Worm (Caenorhabditis elegans) whole organism, L1 larva: ENCODE data around the gene Y54F10BM.3.

ENCODE experiments used
- C04F5.9 ChIP-seq: sonication (generic microtip); optimal IDR thresholded peaks from 2 replicates; lab custom pipeline; 2016; ENCODE audit warnings: missing genetic modification characterization, missing compliant biosample characterization
- C16A3.4 ChIP-seq: fragments of 150-350 bp; optimal IDR thresholded peaks from 2 replicates; lab custom pipeline; 2014; ENCODE audit warnings: missing biosample characterization, missing genetic modification characterization
- C34B4.2 ChIP-seq: sonication (generic microtip); optimal IDR thresholded peaks from 2 replicates; lab custom pipeline; 2017; ENCODE audit warnings: mild to moderate bottlenecking, missing genetic modification characterization, missing compliant biosample characterization
- Y116A8C.19 ChIP-seq: sonication (generic microtip); optimal IDR thresholded peaks from 2 replicates; lab custom pipeline; 2016; ENCODE audit warnings: missing compliant biosample characterization, missing genetic modification characterization, borderline replicate concordance
- blmp-1 ChIP-seq: fragments of 150-350 bp; optimal IDR thresholded peaks from 2 replicates; lab custom pipeline; 2014; ENCODE audit warnings: missing biosample characterization, missing genetic modification characterization
- ceh-82 ChIP-seq, 3 experiments: fragments of 150-350 bp in 1 of 3; sonication (generic microtip) in 2 of 3; optimal IDR thresholded peaks; 2 replicates each; lab custom pipeline; 2014 to 2017; ENCODE audit warnings: missing biosample characterization in 3 of 3, missing genetic modification characterization in 3 of 3
- ceh-90 ChIP-seq: sonication (generic microtip); optimal IDR thresholded peaks from 2 replicates; lab custom pipeline; 2016; ENCODE audit warnings: missing genetic modification characterization, missing compliant biosample characterization
- ces-1 ChIP-seq: fragments of 150-350 bp; optimal IDR thresholded peaks from 2 replicates; lab custom pipeline; 2014; ENCODE audit warnings: missing biosample characterization, missing genetic modification reagents, missing genetic modification characterization
- dpl-1 ChIP-seq, 3 experiments: fragments of 150-350 bp in 2 of 3; sonication (generic microtip) in 1 of 3; optimal IDR thresholded peaks; 2 replicates each; lab custom pipeline; 2014 to 2017; ENCODE audit warnings: missing biosample characterization in 3 of 3, missing genetic modification characterization in 3 of 3, missing genetic modification reagents in 3 of 3
- dsc-1 ChIP-seq: sonication (generic microtip); optimal IDR thresholded peaks from 2 replicates; lab custom pipeline; 2016; ENCODE audit warnings: mild to moderate bottlenecking, missing genetic modification characterization, missing compliant biosample characterization
- efl-1 ChIP-seq, 4 experiments: fragments of 150-350 bp; optimal IDR thresholded peaks in 3 of 4; peaks in 1 of 4; 1 replicate in 1 of 4; 2 replicates in 3 of 4; lab custom pipeline; 2014; ENCODE audit warnings: missing biosample characterization in 2 of 4, missing genetic modification characterization in 2 of 4, missing genetic modification reagents in 2 of 4
- efl-3 ChIP-seq: fragments of 200-800 bp; sonication (Bioruptor generic); optimal IDR thresholded peaks from 2 replicates; lab custom pipeline; 2018; ENCODE audit warnings: mild to moderate bottlenecking, missing genetic modification characterization, missing compliant biosample characterization
- egl-27 ChIP-seq, 2 experiments: fragments of 150-350 bp in 1 of 2; sonication (generic microtip); optimal IDR thresholded peaks; 3 replicates each; lab custom pipeline; 2017 to 2018; ENCODE audit warnings: missing biosample characterization in 2 of 2, missing genetic modification characterization in 2 of 2, missing genetic modification reagents in 2 of 2
- elt-2 ChIP-seq: sonication (generic microtip); optimal IDR thresholded peaks from 2 replicates; lab custom pipeline; 2016; ENCODE audit warnings: missing genetic modification characterization, mild to moderate bottlenecking, inconsistent platforms, missing compliant biosample characterization, missing genetic modification reagents
- fkh-8 ChIP-seq: sonication (generic microtip); optimal IDR thresholded peaks from 2 replicates; lab custom pipeline; 2016; ENCODE audit warnings: mild to moderate bottlenecking, missing genetic modification characterization, missing compliant biosample characterization
- fos-1 ChIP-seq: fragments of 150-350 bp; optimal IDR thresholded peaks from 2 replicates; lab custom pipeline; 2014; ENCODE audit warnings: missing biosample characterization, missing genetic modification characterization
- grh-1 ChIP-seq: fragments of 200-800 bp; sonication (Bioruptor generic); IDR thresholded peaks from 2 replicates; pipeline ENCODE4 v1.3.6; 2022; ENCODE audit warnings: missing genetic modification reagents, missing genetic modification characterization, missing compliant biosample characterization
- hlh-4 ChIP-seq: sonication (generic microtip); optimal IDR thresholded peaks from 2 replicates; lab custom pipeline; 2016; ENCODE audit warnings: mild to moderate bottlenecking, missing genetic modification characterization, missing compliant biosample characterization
- irx-1 ChIP-seq: sonication (generic microtip); optimal IDR thresholded peaks from 2 replicates; lab custom pipeline; 2016; ENCODE audit warnings: missing genetic modification characterization, missing compliant biosample characterization
- jun-1 ChIP-seq: fragments of 150-350 bp; optimal IDR thresholded peaks from 2 replicates; lab custom pipeline; 2014; ENCODE audit warnings: missing biosample characterization, missing genetic modification reagents, missing genetic modification characterization
- lin-13 ChIP-seq: fragments of 150-350 bp; optimal IDR thresholded peaks from 2 replicates; lab custom pipeline; 2014; ENCODE audit warnings: missing biosample characterization, missing genetic modification reagents, missing genetic modification characterization
- lin-15B ChIP-seq: fragments of 150-350 bp; sonication (generic microtip); optimal IDR thresholded peaks from 3 replicates; lab custom pipeline; 2014; ENCODE audit warnings: missing biosample characterization, missing genetic modification characterization
- lir-3 ChIP-seq: sonication (generic microtip); optimal IDR thresholded peaks from 2 replicates; lab custom pipeline; 2016; ENCODE audit warnings: mild to moderate bottlenecking, missing genetic modification characterization, moderate library complexity, missing compliant biosample characterization; ENCODE audit not compliant: poor library complexity
- lsy-2 ChIP-seq, 2 experiments: fragments of 150-350 bp; optimal IDR thresholded peaks; 2 replicates each; lab custom pipeline; 2014; ENCODE audit warnings: missing biosample characterization in 2 of 2, missing genetic modification characterization in 2 of 2
- mdl-1 ChIP-seq, 2 experiments: fragments of 150-350 bp; optimal IDR thresholded peaks; 2 replicates each; lab custom pipeline; 2014 to 2017; ENCODE audit warnings: missing biosample characterization in 2 of 2, missing genetic modification characterization in 2 of 2, inconsistent platforms in 1 of 2
- mef-2 ChIP-seq: fragments of 150-350 bp; optimal IDR thresholded peaks from 2 replicates; lab custom pipeline; 2014; ENCODE audit warnings: missing biosample characterization, missing genetic modification characterization
- nhr-12 ChIP-seq: sonication (generic microtip); optimal IDR thresholded peaks from 2 replicates; lab custom pipeline; 2017; ENCODE audit warnings: missing biosample characterization, missing genetic modification characterization
- nhr-19 ChIP-seq: fragments of 200-800 bp; sonication (Bioruptor generic); conservative IDR thresholded peaks from 2 replicates; pipeline ENCODE4 v1.3.6; 2022; ENCODE audit warnings: missing genetic modification characterization, missing compliant biosample characterization
- nhr-77 ChIP-seq: fragments of 150-350 bp; optimal IDR thresholded peaks from 2 replicates; lab custom pipeline; 2014; ENCODE audit warnings: missing biosample characterization, missing genetic modification characterization
- nhr-85 ChIP-seq: sonication (generic microtip); peaks from one replicate; lab custom pipeline; 2016; ENCODE audit warnings: missing genetic modification characterization, inconsistent platforms, missing compliant biosample characterization
- pag-3 ChIP-seq: sonication (generic microtip); optimal IDR thresholded peaks from 2 replicates; lab custom pipeline; 2017; ENCODE audit warnings: missing genetic modification characterization, mild to moderate bottlenecking, missing compliant biosample characterization, antibody characterized with exemption, borderline replicate concordance; ENCODE audit not compliant: insufficient read depth
- pqm-1 ChIP-seq: sonication (generic microtip); optimal IDR thresholded peaks from 3 replicates; lab custom pipeline; 2017; ENCODE audit warnings: missing biosample characterization, missing genetic modification characterization
- sup-37 ChIP-seq: fragments of 200-800 bp; sonication (Bioruptor generic); optimal IDR thresholded peaks from 2 replicates; lab custom pipeline; 2018; ENCODE audit warnings: mild to moderate bottlenecking, missing genetic modification characterization, missing compliant biosample characterization
- tbx-2 ChIP-seq: sonication (generic microtip); optimal IDR thresholded peaks from 2 replicates; lab custom pipeline; 2016; ENCODE audit warnings: missing genetic modification characterization, missing compliant biosample characterization
- unc-130 ChIP-seq: fragments of 150-350 bp; optimal IDR thresholded peaks from 2 replicates; lab custom pipeline; 2017; ENCODE audit warnings: missing biosample characterization, missing genetic modification characterization, inconsistent platforms
- unc-30 ChIP-seq: sonication (generic microtip); optimal IDR thresholded peaks from 2 replicates; lab custom pipeline; 2017; ENCODE audit warnings: missing biosample characterization, missing genetic modification characterization
- unc-86 ChIP-seq: sonication (generic microtip); optimal IDR thresholded peaks from 2 replicates; lab custom pipeline; 2016; ENCODE audit warnings: missing genetic modification characterization, missing compliant biosample characterization
- unc-98 ChIP-seq: fragments of 200-800 bp; sonication (Bioruptor generic); IDR thresholded peaks from 2 replicates; pipeline ENCODE4 v1.3.6; 2022; ENCODE audit warnings: missing genetic modification characterization, missing compliant biosample characterization
- vab-15 ChIP-seq: sonication (generic microtip); optimal IDR thresholded peaks from 2 replicates; lab custom pipeline; 2017; ENCODE audit warnings: missing genotype, mild to moderate bottlenecking, missing genetic modification characterization, missing compliant biosample characterization
- xbp-1 ChIP-seq: sonication (generic microtip); optimal IDR thresholded peaks from 2 replicates; lab custom pipeline; 2016; ENCODE audit warnings: missing genetic modification characterization, missing compliant biosample characterization
- zag-1 ChIP-seq: fragments of 150-350 bp; optimal IDR thresholded peaks from 2 replicates; lab custom pipeline; 2014; ENCODE audit warnings: missing biosample characterization, missing genetic modification characterization

The Y54F10BM.3 gene

DNA sequence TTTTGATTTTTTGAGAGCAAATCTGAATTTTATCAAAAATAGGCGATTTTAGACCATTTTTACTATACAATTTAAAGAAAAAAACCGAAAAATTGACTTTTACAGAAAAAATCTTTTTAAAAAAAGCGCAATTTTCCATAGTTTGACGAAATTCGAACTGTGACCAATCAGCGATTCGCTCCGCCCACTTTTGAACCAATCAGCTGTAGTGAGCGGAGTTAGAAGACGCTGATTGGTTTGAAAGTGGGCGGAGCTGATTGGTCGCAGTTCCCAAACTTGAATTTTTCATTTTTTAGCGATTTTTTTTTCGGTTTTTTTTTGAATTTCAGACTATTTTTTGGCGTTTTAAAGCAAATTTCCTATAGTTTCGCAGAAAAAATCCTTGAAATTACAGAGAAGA, 42.9 kb downstream of the Y54F10BM.3 start:
- TF ChIP-seq unc-30 = no peak
- no peak for TF ChIP-seq blmp-1 (tag; lab: Kevin White, UChicago)
- no peak for TF ChIP-seq egl-27 (tag; optimal IDR thresholded peaks at IDR 0.05; lab: Kevin White, UChicago)
- TF ChIP-seq mef-2 (tag; lab: Kevin White, UChicago) = no peak
- TF ChIP-seq tbx-2 (tag; lab: Kevin White, UChicago) = no peak
- TF ChIP-seq ceh-82 (tag; optimal IDR thresholded peaks at IDR 0.05; lab: Kevin White, UChicago) = no peak
- TF ChIP-seq unc-98 (GFP tag; lab: Robert Waterston, UW) = no peak
- TF ChIP-seq Y116A8C.19 (tag; lab: Kevin White, UChicago) = no peak
- TF ChIP-seq lin-15B (tag; lab: Kevin White, UChicago) = no peak
- TF ChIP-seq nhr-77 (tag; lab: Kevin White, UChicago) = no peak
- no peak for TF ChIP-seq pag-3
- TF ChIP-seq zag-1 (tag; lab: Kevin White, UChicago) = no peak
- TF ChIP-seq fos-1 = no peak
- TF ChIP-seq C16A3.4 (tag; lab: Kevin White, UChicago) = no peak
- no peak for TF ChIP-seq grh-1 (GFP tag; lab: Robert Waterston, UW)
- no peak for TF ChIP-seq ces-1 (GFP tag; lab: Kevin White, UChicago)
- TF ChIP-seq efl-3 = no peak

DNA sequence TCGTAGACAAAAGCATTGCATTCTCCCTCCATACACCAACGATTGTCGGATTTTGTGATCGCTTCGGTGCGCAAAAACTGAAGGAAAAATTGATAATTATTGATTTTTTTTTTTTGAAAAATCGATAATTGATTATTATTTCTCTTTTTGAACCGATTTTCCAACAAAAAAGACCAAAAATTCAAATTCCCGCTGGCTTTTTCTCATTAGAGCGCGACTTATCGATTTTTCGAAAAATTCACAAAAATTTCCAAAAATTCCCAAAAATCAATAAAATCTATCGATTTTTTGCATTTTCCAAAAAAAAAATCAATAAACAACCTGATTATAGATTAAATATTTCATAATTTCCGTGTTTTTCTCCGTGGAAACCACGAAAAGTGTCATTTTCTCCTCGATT, 46.8 kb downstream of the Y54F10BM.3 start:
- no peak for TF ChIP-seq ceh-82 (tag; optimal IDR thresholded peaks at IDR 0.05; lab: Kevin White, UChicago)
- TF ChIP-seq jun-1 (tag; lab: Kevin White, UChicago) = no peak
- TF ChIP-seq nhr-19 (GFP tag; lab: Robert Waterston, UW) = no peak
- TF ChIP-seq efl-1 (optimal IDR thresholded peaks at IDR 0.05; lab: Kevin White, UChicago) = no peak
- TF ChIP-seq efl-1 (GFP tag; optimal IDR thresholded peaks at IDR 0.05 in 1 of 2; lab: Kevin White, UChicago) = no peak
- no peak for TF ChIP-seq mdl-1 (tag; optimal IDR thresholded peaks at IDR 0.05; lab: Kevin White, UChicago)
- no peak for TF ChIP-seq hlh-4 (tag; lab: Kevin White, UChicago)
- no peak for TF ChIP-seq dsc-1 (tag; lab: Kevin White, UChicago)
- TF ChIP-seq blmp-1 (tag; lab: Kevin White, UChicago) = no peak
- no peak for TF ChIP-seq C34B4.2 (tag; lab: Kevin White, UChicago)
- no peak for TF ChIP-seq elt-2 (tag; lab: Kevin White, UChicago)
- no peak for TF ChIP-seq C04F5.9 (tag; lab: Kevin White, UChicago)
- no peak for TF ChIP-seq nhr-12 (tag; lab: Kevin White, UChicago)
- no peak for TF ChIP-seq lin-13
- TF ChIP-seq unc-130 = no peak
- TF ChIP-seq efl-3 = no peak
- TF ChIP-seq irx-1 (tag; lab: Kevin White, UChicago) = no peak
- no peak for TF ChIP-seq grh-1 (GFP tag; lab: Robert Waterston, UW)

DNA sequence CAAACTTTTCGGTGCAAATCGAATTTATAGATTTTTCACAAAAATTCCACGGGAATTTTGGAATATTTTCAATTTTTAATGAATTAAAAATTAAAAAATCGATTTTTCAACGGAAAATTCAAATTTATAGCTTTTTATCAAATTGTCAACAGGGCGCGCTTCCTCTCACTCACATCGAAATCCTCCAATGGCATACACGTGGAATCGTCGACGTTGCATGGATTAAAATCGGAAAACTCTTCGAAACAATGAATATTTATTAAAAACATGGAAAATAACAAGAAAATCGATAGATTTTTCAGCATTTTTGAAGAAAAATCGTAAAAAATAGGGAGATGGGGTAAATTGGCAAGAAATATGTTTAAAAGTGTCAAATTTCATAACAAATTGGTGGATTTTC, 47.5 kb downstream of the Y54F10BM.3 start, which contains the start of gene Y54F10BM.12:
Y54F10BM.12 (minus strand) TSS at position 344 of the 400 bp plus-strand sequence.
- TF ChIP-seq ceh-82 (tag; optimal IDR thresholded peaks at IDR 0.05; lab: Kevin White, UChicago) = no peak
- TF ChIP-seq C04F5.9 (tag; lab: Kevin White, UChicago) = no peak

DNA sequence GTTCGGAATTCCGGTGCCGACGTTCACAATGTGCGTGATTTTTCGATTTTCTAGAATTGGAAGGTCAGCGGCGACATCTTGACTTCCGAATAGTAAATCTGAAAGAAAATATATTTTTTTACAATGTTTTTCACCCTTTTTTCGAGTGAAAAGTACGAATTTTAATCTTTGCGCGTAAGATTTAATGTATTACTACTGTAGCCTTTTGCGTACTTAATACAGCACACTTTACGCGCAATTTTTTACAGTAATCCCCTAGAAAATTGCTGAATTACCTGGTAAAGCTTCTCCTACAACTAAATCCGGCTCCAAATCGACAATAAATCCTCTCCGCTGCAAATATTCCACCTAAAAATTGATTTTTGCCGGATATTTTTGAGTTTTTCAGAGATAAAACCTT, 48.6 kb downstream of the Y54F10BM.3 start:
- no peak for TF ChIP-seq efl-1 (optimal IDR thresholded peaks at IDR 0.05; lab: Kevin White, UChicago)
- TF ChIP-seq efl-1 (GFP tag; optimal IDR thresholded peaks at IDR 0.05 in 1 of 2; lab: Kevin White, UChicago) = peak in 1 of 2 experiments; percentile 72
- TF ChIP-seq hlh-4 (tag; lab: Kevin White, UChicago) = no peak

DNA sequence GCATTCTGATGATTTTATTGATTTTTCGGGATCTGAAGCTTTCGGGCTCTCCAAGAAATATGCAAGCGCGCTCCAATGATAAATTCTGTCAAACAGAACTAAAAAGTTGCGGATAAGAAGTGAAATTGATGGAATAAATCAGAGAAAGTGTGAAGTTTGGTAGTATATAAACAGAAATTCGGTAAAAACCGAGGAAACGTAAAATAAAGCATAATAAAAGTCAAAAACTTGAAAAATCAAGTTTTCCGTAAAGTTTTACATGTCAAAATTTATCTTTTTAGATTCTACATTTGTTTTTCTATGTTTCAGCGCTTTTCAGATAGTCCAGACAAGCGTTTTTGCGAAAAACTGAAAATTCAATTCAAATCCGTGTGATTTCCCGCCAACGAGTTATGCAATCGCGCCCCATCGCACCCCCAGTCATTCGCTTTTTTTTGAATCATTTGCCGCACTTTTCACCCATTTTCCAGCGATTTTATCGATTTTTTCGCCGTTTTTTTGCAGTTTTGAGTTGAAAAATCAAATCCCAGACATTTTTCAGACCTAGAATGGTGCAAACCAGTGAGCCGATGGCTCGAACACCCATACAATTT, 49.3 kb downstream of the Y54F10BM.3 start, which contains the start of the genes Y54F10BM.13 and ppm-1.D:
Y54F10BM.13 (minus strand) TSS at position 51 of the 593 bp plus-strand sequence.
ppm-1.D (plus strand) TSS at position 540 of the 593 bp plus-strand sequence.
- TF ChIP-seq nhr-85 (tag; lab: Kevin White, UChicago) (peak; percentile 28), blmp-1 (tag; lab: Kevin White, UChicago) (peak; percentile 35), efl-1 (optimal IDR thresholded peaks at IDR 0.05; lab: Kevin White, UChicago) (peak; percentile 94 to 97), efl-1 (GFP tag; optimal IDR thresholded peaks at IDR 0.05 in 1 of 2; lab: Kevin White, UChicago) (peak; percentile 93 to 99), Y116A8C.19 (tag; lab: Kevin White, UChicago) (no peak), pqm-1 (tag; lab: Kevin White, UChicago) (no peak), unc-98 (GFP tag; lab: Robert Waterston, UW) (peak; percentile 49; the same call in 1 of the 2 replicates), dpl-1 (GFP tag; optimal IDR thresholded peaks at IDR 0.05; lab: Kevin White, UChicago) (peak; percentile 89 to 92 (median 90)), C04F5.9 (tag; lab: Kevin White, UChicago) (peak; percentile 3), hlh-4 (tag; lab: Kevin White, UChicago) (no peak), dsc-1 (tag; lab: Kevin White, UChicago) (no peak), tbx-2 (tag; lab: Kevin White, UChicago) (peak; percentile 29), unc-130 (no peak), lin-15B (tag; lab: Kevin White, UChicago) (peak; percentile 54), vab-15 (tag; lab: Kevin White, UChicago) (no peak), unc-86 (tag; lab: Kevin White, UChicago) (peak; percentile 19), fkh-8 (tag; lab: Kevin White, UChicago) (peak; percentile 56), lsy-2 (tag; optimal IDR thresholded peaks at IDR 0.05; lab: Kevin White, UChicago) (peak; percentile 39 to 65), lir-3 (no peak), sup-37 (GFP tag; lab: Kevin White, UChicago) (no peak), xbp-1 (tag; lab: Kevin White, UChicago) (peak; percentile 42), ceh-90 (tag; lab: Kevin White, UChicago) (peak; percentile 34)
